Fruit fly (Drosophila melanogaster): ENCODE data around the gene CG6565.

DNA sequence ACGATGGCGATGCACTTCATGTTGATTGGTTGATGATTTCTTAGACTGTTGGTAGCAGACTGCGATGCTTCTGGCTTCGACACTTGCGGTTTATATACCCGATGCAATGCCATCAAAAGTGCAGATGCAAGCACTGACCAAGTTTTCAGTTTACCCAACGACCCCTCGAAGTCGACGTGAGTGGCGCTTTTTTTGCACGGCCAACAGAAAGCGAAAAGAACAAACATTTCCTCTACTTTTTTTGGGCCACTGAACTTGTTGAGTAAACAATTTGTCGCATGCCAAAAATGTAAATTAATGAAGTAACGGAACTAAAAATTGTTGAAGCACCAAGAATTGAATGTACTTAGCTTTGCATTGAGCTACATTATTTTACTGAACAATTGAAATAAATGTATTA, 37.7 kb downstream of the CG6565 start, which contains the start of gene Vm34Ca:
- TF ChIP-seq CG12605 (GFP tag; IDR thresholded peaks at IDR 0.05) (no peak), CG17806 (tag; optimal IDR thresholded peaks at IDR 0.05) (no peak), rn (GFP tag; IDR thresholded peaks at IDR 0.05) (no peak), EcR (GFP tag; optimal IDR thresholded peaks at IDR 0.05) (no peak)
